Worm (Caenorhabditis elegans): ENCODE results near the gene F55G1.1.

- TF ChIP-seq T20F7.1 (GFP tag; optimal IDR thresholded peaks at IDR 0.05) = no peak
- TF ChIP-seq nhr-76 (tag; optimal IDR thresholded peaks at IDR 0.05) = no peak
- TF ChIP-seq ztf-11 (tag; optimal IDR thresholded peaks at IDR 0.05) = no peak
- no peak for TF ChIP-seq ceh-28 (tag; optimal IDR thresholded peaks at IDR 0.05)
- TF ChIP-seq lin-1 (GFP tag; IDR thresholded peaks at IDR 0.05) = no peak
- TF ChIP-seq lin-15B (tag; optimal IDR thresholded peaks at IDR 0.05) = no peak
- no peak for TF ChIP-seq nhr-77 (tag; optimal IDR thresholded peaks at IDR 0.05)
- no peak for TF ChIP-seq nhr-28 (tag; optimal IDR thresholded peaks at IDR 0.05)
- no peak for TF ChIP-seq aly-2 (tag; optimal IDR thresholded peaks at IDR 0.05)
- no peak for TF ChIP-seq nhr-237 (tag; optimal IDR thresholded peaks at IDR 0.05)
- no peak for TF ChIP-seq lin-13 (GFP tag; optimal IDR thresholded peaks at IDR 0.05)
These were observed 16.7 kb upstream of the F55G1.1 start, which contains the start of gene slc-25A18.2 for ce11 chrIV:7474826-7475225.

Data from whole organism, L4 larva.